Worm (Caenorhabditis elegans): ENCODE measurements around the gene seld-1.

- TF ChIP-seq him-1 (tag; optimal IDR thresholded peaks at IDR 0.05) (no peak), W03F9.2 (tag; optimal IDR thresholded peaks at IDR 0.05) (no peak), dao-5 (tag; optimal IDR thresholded peaks at IDR 0.05) (no peak)
These were observed 33.2 kb upstream of the seld-1 start, which contains the start of the genes ttbk-8.1 and Y38H8A.4 for ce11 chrIV:13472011-13472410.
